Worm (Caenorhabditis elegans) whole organism, late embryonic: Measurements from ENCODE around the gene eak-7.

Source experiments
- Y22D7AL.16 ChIP-seq: sonication (generic microtip); optimal IDR thresholded peaks from 2 replicates; lab custom pipeline; 2016; ENCODE audit warnings: missing genetic modification characterization, missing compliant biosample characterization
- ceh-18 ChIP-seq: sonication (generic microtip); optimal IDR thresholded peaks from 2 replicates; lab custom pipeline; 2016; ENCODE audit warnings: missing genetic modification characterization, missing compliant biosample characterization
- ceh-6 ChIP-seq: fragments of 200-800 bp; sonication (Bioruptor generic); optimal IDR thresholded peaks from 2 replicates; lab custom pipeline; 2018; ENCODE audit warnings: mild to moderate bottlenecking, missing genetic modification characterization, missing compliant biosample characterization
- che-1 ChIP-seq: sonication (generic microtip); optimal IDR thresholded peaks from 2 replicates; lab custom pipeline; 2016; ENCODE audit warnings: mild to moderate bottlenecking, missing genetic modification characterization, missing compliant biosample characterization
- fax-1 ChIP-seq: sonication (generic microtip); optimal IDR thresholded peaks from 2 replicates; lab custom pipeline; 2016; ENCODE audit warnings: missing genotype, missing genetic modification characterization, missing compliant biosample characterization
- nfya-1 ChIP-seq: sonication (generic microtip); optimal IDR thresholded peaks from 2 replicates; lab custom pipeline; 2017; ENCODE audit warnings: missing genetic modification characterization, mild to moderate bottlenecking, missing compliant biosample characterization, antibody characterized with exemption, moderate library complexity
- pax-1 ChIP-seq: fragments of 150-350 bp; optimal IDR thresholded peaks from 2 replicates; lab custom pipeline; 2014; ENCODE audit warnings: missing biosample characterization, missing genetic modification characterization
- rnt-1 ChIP-seq: sonication (generic microtip); optimal IDR thresholded peaks from 2 replicates; lab custom pipeline; 2016; ENCODE audit warnings: missing genetic modification characterization, missing compliant biosample characterization
- sox-4 ChIP-seq: sonication (generic microtip); optimal IDR thresholded peaks from 2 replicates; lab custom pipeline; 2017; ENCODE audit warnings: mild to moderate bottlenecking, missing genetic modification characterization, inconsistent platforms, missing compliant biosample characterization
- tbx-2 ChIP-seq: sonication (generic microtip); optimal IDR thresholded peaks from 2 replicates; lab custom pipeline; 2016; ENCODE audit warnings: missing genetic modification characterization, missing compliant biosample characterization
- tbx-7 ChIP-seq: sonication (generic microtip); optimal IDR thresholded peaks from 2 replicates; lab custom pipeline; 2016; ENCODE audit warnings: missing genotype, missing genetic modification characterization, missing compliant biosample characterization
- unc-42 ChIP-seq: sonication (generic microtip); optimal IDR thresholded peaks from 2 replicates; lab custom pipeline; 2016; ENCODE audit warnings: missing genotype, missing genetic modification characterization, missing compliant biosample characterization
- unc-55 ChIP-seq: sonication (generic microtip); optimal IDR thresholded peaks from 2 replicates; lab custom pipeline; 2017; ENCODE audit warnings: missing biosample characterization, missing genetic modification reagents, missing genetic modification characterization

ce11 chrIV:12531464-12531863 is 34.3 kb downstream of the eak-7 start:
- TF ChIP-seq Y22D7AL.16 (tag; lab: Kevin White, UChicago) (no peak), unc-55 (GFP tag; lab: Kevin White, UChicago) (no peak), ceh-6 (GFP tag; lab: Kevin White, UChicago) (no peak), unc-42 (tag; lab: Kevin White, UChicago) (no peak), tbx-7 (tag; lab: Kevin White, UChicago) (no peak), che-1 (tag; lab: Kevin White, UChicago) (no peak), sox-4 (tag; lab: Kevin White, UChicago) (no peak), fax-1 (no peak), ceh-18 (no peak), tbx-2 (tag; lab: Kevin White, UChicago) (no peak), pax-1 (tag; lab: Kevin White, UChicago) (no peak), rnt-1 (tag; lab: Kevin White, UChicago) (no peak), nfya-1 (tag; lab: Kevin White, UChicago) (no peak)
